Fruit fly (Drosophila melanogaster): Measurements from ENCODE around the gene spn-A.

The spn-A gene

dm6 chr3R:30039494-30039893 is 16.3 kb downstream of the spn-A start, which contains the start of the genes janA, Sry-alpha and Sry-beta (continued):
- TF ChIP-seq CG4404 (GFP tag; IDR thresholded peaks at IDR 0.05), result no peak
- TF ChIP-seq CG31224 (GFP tag; IDR thresholded peaks at IDR 0.05), result no peak
- TF ChIP-seq CG17612 (GFP tag; IDR thresholded peaks at IDR 0.05), result no peak
- no peak for TF ChIP-seq CG1602 (GFP tag; optimal IDR thresholded peaks at IDR 0.05)
- no peak for TF ChIP-seq D19B (GFP tag; optimal IDR thresholded peaks at IDR 0.05)
- TF ChIP-seq CG8944 (GFP tag; optimal IDR thresholded peaks at IDR 0.05), result no peak
- peak; percentile 49; the same call in 1 of the 3 replicates for TF ChIP-seq Dbx (GFP tag; IDR thresholded peaks at IDR 0.05)
- no peak for TF ChIP-seq CG18764 (GFP tag; optimal IDR thresholded peaks at IDR 0.05)
- no peak for TF ChIP-seq grn (GFP tag; optimal IDR thresholded peaks at IDR 0.05)
- peak; percentile 94 for TF ChIP-seq CG15514 (GFP tag; optimal IDR thresholded peaks at IDR 0.05)
- no peak for TF ChIP-seq tap (tag; optimal IDR thresholded peaks at IDR 0.05)
- no peak; the same call in 1 of the 2 replicates for TF ChIP-seq CG32532 (GFP tag; IDR thresholded peaks at IDR 0.05)
- no peak for TF ChIP-seq esg (GFP tag; conservative IDR thresholded peaks at IDR 0.05)
- no peak for TF ChIP-seq Trl (optimal IDR thresholded peaks at IDR 0.05)
- no peak for TF ChIP-seq Trl (GFP tag; optimal IDR thresholded peaks at IDR 0.05)
- TF ChIP-seq fd96Cb (tag; optimal IDR thresholded peaks at IDR 0.05), result no peak
- peak; percentile 54 for TF ChIP-seq Sry-β (GFP tag; optimal IDR thresholded peaks at IDR 0.05)
- TF ChIP-seq Adf1 (GFP tag; IDR thresholded peaks at IDR 0.05), result peak; percentile 51
- TF ChIP-seq twi (tag; optimal IDR thresholded peaks at IDR 0.05), result no peak
- no peak for TF ChIP-seq CG17912 (GFP tag; optimal IDR thresholded peaks at IDR 0.05)
- no peak for TF ChIP-seq NK7.1 (GFP tag; optimal IDR thresholded peaks at IDR 0.05)
- TF ChIP-seq CG10267 (tag; optimal IDR thresholded peaks at IDR 0.05), result peak; percentile 62
- TF ChIP-seq CG10147 (GFP tag; optimal IDR thresholded peaks at IDR 0.05), result no peak
- peak; percentile 80 for TF ChIP-seq CG9797 (GFP tag; optimal IDR thresholded peaks at IDR 0.05)
- TF ChIP-seq sc (optimal IDR thresholded peaks at IDR 0.05), result no peak
- TF ChIP-seq sc (GFP tag; optimal IDR thresholded peaks at IDR 0.05), result no peak
- no peak for TF ChIP-seq CG9609 (GFP tag; optimal IDR thresholded peaks at IDR 0.05)
- no peak for TF ChIP-seq CG2202 (tag; optimal IDR thresholded peaks at IDR 0.05)
- TF ChIP-seq CG2712 (tag; optimal IDR thresholded peaks at IDR 0.05), result peak; percentile 54
- no peak for TF ChIP-seq fu2 (GFP tag; optimal IDR thresholded peaks at IDR 0.05)
- TF ChIP-seq tup (GFP tag; optimal IDR thresholded peaks at IDR 0.05), result no peak
- TF ChIP-seq insv (GFP tag; optimal IDR thresholded peaks at IDR 0.05), result no peak
- no peak for TF ChIP-seq Max (GFP tag; optimal IDR thresholded peaks at IDR 0.05)
- peak; percentile 37 for TF ChIP-seq CG15601 (tag; optimal IDR thresholded peaks at IDR 0.05)
- no peak for TF ChIP-seq CG10654 (GFP tag; optimal IDR thresholded peaks at IDR 0.05)
- peak; percentile 100 for TF ChIP-seq CG16813 (GFP tag; IDR thresholded peaks at IDR 0.05; ENCODE audit: partially characterized antibody)
- no peak for TF ChIP-seq Optix (GFP tag; IDR thresholded peaks at IDR 0.05)
- no peak for TF ChIP-seq CG13894 (tag; optimal IDR thresholded peaks at IDR 0.05)
- no peak for TF ChIP-seq ssp (GFP tag; IDR thresholded peaks at IDR 0.05)
- TF ChIP-seq CG7745 (tag; optimal IDR thresholded peaks at IDR 0.05), result no peak
- no peak for TF ChIP-seq CG15269 (tag; optimal IDR thresholded peaks at IDR 0.05)
- peak; percentile 52 for TF ChIP-seq CG3847 (GFP tag; IDR thresholded peaks at IDR 0.05)
- no peak for TF ChIP-seq dysf (GFP tag; IDR thresholded peaks at IDR 0.05)
- TF ChIP-seq CG8290 (GFP tag; optimal IDR thresholded peaks at IDR 0.05), result no peak
- TF ChIP-seq CG8290 (tag; optimal IDR thresholded peaks at IDR 0.05), result no peak
- TF ChIP-seq CG18476 (GFP tag; optimal IDR thresholded peaks at IDR 0.05), result no peak
- TF ChIP-seq CG14441 (GFP tag; IDR thresholded peaks at IDR 0.05), result no peak
- TF ChIP-seq Gsc (GFP tag; IDR thresholded peaks at IDR 0.05), result no peak
- TF ChIP-seq Lhr (GFP tag; optimal IDR thresholded peaks at IDR 0.05), result peak; percentile 24
- TF ChIP-seq CG6683 (GFP tag; optimal IDR thresholded peaks at IDR 0.05), result no peak
- TF ChIP-seq CG2116 (GFP tag; optimal IDR thresholded peaks at IDR 0.05), result peak; percentile 86
- peak; percentile 99 for TF ChIP-seq hb (GFP tag; IDR thresholded peaks at IDR 0.05; ENCODE audit: partially characterized antibody)
- peak; percentile 99 for TF ChIP-seq BEAF-32 (GFP tag; optimal IDR thresholded peaks at IDR 0.05)
